Fruit fly (Drosophila melanogaster) whole organism, embryonic: ENCODE measurements around the gene cup.

Experiments used
- ATbp ChIP-seq: fragments of 200-800 bp; sonication (Bioruptor generic); optimal IDR thresholded peaks from 2 replicates; lab custom pipeline; 2017; ENCODE audit warnings: missing biosample characterization, mild to moderate bottlenecking, missing genetic modification characterization, missing genetic modification reagents
- Ada2b ChIP-seq: fragments of 200-800 bp; sonication (Bioruptor generic); IDR thresholded peaks from 2 replicates; pipeline ENCODE4 v1.3.6; 2022; ENCODE audit warnings: missing biosample characterization, missing genetic modification characterization
- Aef1 ChIP-seq: fragments of 200-800 bp; sonication (Bioruptor generic); IDR thresholded peaks from 3 replicates; pipeline ENCODE4 v1.3.6; 2022; ENCODE audit warnings: missing biosample characterization, missing genetic modification characterization
- Atf-2 ChIP-seq: fragments of 200-800 bp; sonication (Bioruptor generic); optimal IDR thresholded peaks from 2 replicates; lab custom pipeline; 2016; ENCODE audit warnings: missing biosample characterization, missing genetic modification characterization
- Awh ChIP-seq: fragments of 200-800 bp; sonication (Bioruptor generic); IDR thresholded peaks from 2 replicates; pipeline ENCODE4, ENCODE4 v1.3.6; 2022; ENCODE audit warnings: missing biosample characterization, missing genetic modification characterization
- CG10543 ChIP-seq: fragments of 200-800 bp; sonication (Bioruptor generic); optimal IDR thresholded peaks from 3 replicates; lab custom pipeline; 2017; ENCODE audit warnings: missing biosample characterization, mild to moderate bottlenecking, missing genetic modification characterization, moderate library complexity
- CG10654 ChIP-seq: fragments of 200-800 bp; sonication (Bioruptor generic); optimal IDR thresholded peaks from 2 replicates; lab custom pipeline; 2016; ENCODE audit warnings: missing biosample characterization, missing genetic modification characterization
- CG12236 ChIP-seq: fragments of 200-800 bp; sonication (Bioruptor generic); optimal IDR thresholded peaks from 2 replicates; lab custom pipeline; 2016; ENCODE audit warnings: missing biosample characterization, missing genetic modification characterization
- CG13296 ChIP-seq: fragments of 200-800 bp; sonication (Bioruptor generic); optimal IDR thresholded peaks from 3 replicates; lab custom pipeline; 2018; ENCODE audit warnings: missing biosample characterization, mild to moderate bottlenecking, missing genetic modification characterization
- CG13424 ChIP-seq: fragments of 200-800 bp; sonication (Bioruptor generic); optimal IDR thresholded peaks from 2 replicates; lab custom pipeline; 2019; ENCODE audit warnings: missing biosample characterization, mild to moderate bottlenecking, missing genetic modification characterization, moderate library complexity
- CG14441 ChIP-seq: fragments of 200-800 bp; sonication (Bioruptor generic); IDR thresholded peaks from 2 replicates; pipeline ENCODE4 v1.3.6; 2022; ENCODE audit warnings: missing biosample characterization, missing genetic modification characterization
- CG14965 ChIP-seq: fragments of 200-800 bp; sonication (Bioruptor generic); optimal IDR thresholded peaks from 2 replicates; lab custom pipeline; 2016; ENCODE audit warnings: missing biosample characterization, missing genetic modification characterization, borderline replicate concordance
- CG15011 ChIP-seq: fragments of 200-800 bp; sonication (Bioruptor generic); optimal IDR thresholded peaks from 3 replicates; lab custom pipeline; 2018; ENCODE audit warnings: missing biosample characterization, mild to moderate bottlenecking, missing genetic modification characterization
- CG16863 ChIP-seq: fragments of 200-800 bp; sonication (Bioruptor generic); optimal IDR thresholded peaks from 3 replicates; lab custom pipeline; 2016; ENCODE audit warnings: missing biosample characterization, missing genetic modification characterization
- CG17186 ChIP-seq: fragments of 200-800 bp; sonication (Bioruptor generic); optimal IDR thresholded peaks from 3 replicates; lab custom pipeline; 2017; ENCODE audit warnings: missing biosample characterization, missing genetic modification reagents, missing genetic modification characterization
- CG17612 ChIP-seq: fragments of 200-800 bp; sonication (Bioruptor generic); IDR thresholded peaks from 2 replicates; pipeline ENCODE4 v1.3.6; 2022; ENCODE audit warnings: missing biosample characterization, missing genetic modification characterization
- CG17802 ChIP-seq: fragments of 200-800 bp; sonication (Bioruptor generic); optimal IDR thresholded peaks from 2 replicates; lab custom pipeline; 2018; ENCODE audit warnings: missing biosample characterization, mild to moderate bottlenecking, missing genetic modification characterization, moderate library complexity
- CG17829 ChIP-seq: fragments of 200-800 bp; optimal IDR thresholded peaks from 2 replicates; lab custom pipeline; 2019; ENCODE audit warnings: missing biosample characterization, mild to moderate bottlenecking, missing genetic modification characterization, moderate library complexity
- CG17912 ChIP-seq: fragments of 200-800 bp; sonication (Bioruptor generic); optimal IDR thresholded peaks from 2 replicates; lab custom pipeline; 2018; ENCODE audit warnings: missing biosample characterization, mild to moderate bottlenecking, missing genetic modification characterization
- CG2712 ChIP-seq: fragments of 200-800 bp; optimal IDR thresholded peaks from 3 replicates; lab custom pipeline; 2019; ENCODE audit warnings: missing biosample characterization, mild to moderate bottlenecking, missing genetic modification characterization, moderate library complexity
- CG31441 ChIP-seq: fragments of 200-800 bp; sonication (Bioruptor generic); IDR thresholded peaks from 2 replicates; pipeline ENCODE4 v1.3.6; 2022; ENCODE audit warnings: missing biosample characterization, missing genetic modification characterization
- CG3407 ChIP-seq: fragments of 200-800 bp; sonication (Bioruptor generic); optimal IDR thresholded peaks from 2 replicates; lab custom pipeline; 2018; ENCODE audit warnings: missing biosample characterization, mild to moderate bottlenecking, missing genetic modification characterization
- CG6654 ChIP-seq: fragments of 200-800 bp; sonication (Bioruptor generic); optimal IDR thresholded peaks from 2 replicates; lab custom pipeline; 2017; ENCODE audit warnings: missing biosample characterization, mild to moderate bottlenecking, missing genetic modification characterization
- CG6689 ChIP-seq: fragments of 200-800 bp; sonication (Bioruptor generic); IDR thresholded peaks from 2 replicates; pipeline ENCODE4 v1.3.6; 2022; ENCODE audit warnings: missing biosample characterization, missing genetic modification characterization
- CG6791 ChIP-seq: fragments of 200-800 bp; sonication (Bioruptor generic); IDR thresholded peaks from 3 replicates; pipeline ENCODE4 v1.3.6; 2022; ENCODE audit warnings: missing biosample characterization, missing genetic modification characterization; ENCODE audit not compliant: partially characterized antibody
- CHES-1-like ChIP-seq: fragments of 200-800 bp; sonication (Bioruptor generic); optimal IDR thresholded peaks from 2 replicates; lab custom pipeline; 2016; ENCODE audit warnings: missing biosample characterization, missing genetic modification characterization
- Dad ChIP-seq: fragments of 200-800 bp; sonication (Bioruptor generic); optimal IDR thresholded peaks from 3 replicates; lab custom pipeline; 2016; ENCODE audit warnings: missing biosample characterization, missing genetic modification characterization
- Elba2 ChIP-seq: fragments of 200-800 bp; sonication (Bioruptor generic); optimal IDR thresholded peaks from 3 replicates; lab custom pipeline; 2016; ENCODE audit warnings: missing biosample characterization, missing genetic modification characterization
- Hr3 ChIP-seq: fragments of 200-800 bp; sonication (Bioruptor generic); optimal IDR thresholded peaks from 3 replicates; lab custom pipeline; 2016; ENCODE audit warnings: missing biosample characterization, missing genetic modification characterization
- NFAT ChIP-seq: fragments of 200-800 bp; sonication (Bioruptor generic); IDR thresholded peaks from 2 replicates; pipeline ENCODE4 v1.3.6; 2022; ENCODE audit warnings: missing biosample characterization, missing genetic modification characterization
- Oaz ChIP-seq: fragments of 200-800 bp; sonication (Bioruptor generic); IDR thresholded peaks from 2 replicates; pipeline ENCODE4 v1.3.6; 2022; ENCODE audit warnings: missing biosample characterization, missing genetic modification characterization
- Scr ChIP-seq: fragments of 200-800 bp; sonication (Bioruptor generic); IDR thresholded peaks from 2 replicates; pipeline ENCODE4 v1.3.6; 2022; ENCODE audit warnings: missing biosample characterization, missing genetic modification characterization; ENCODE audit not compliant: partially characterized antibody
- Six4 ChIP-seq: fragments of 200-800 bp; sonication (Bioruptor generic); optimal IDR thresholded peaks from 2 replicates; lab custom pipeline; 2016; ENCODE audit warnings: missing biosample characterization, missing genetic modification characterization
- Spps ChIP-seq: fragments of 200-800 bp; sonication (Bioruptor generic); optimal IDR thresholded peaks from 2 replicates; lab custom pipeline; 2018; ENCODE audit warnings: missing biosample characterization, mild to moderate bottlenecking, missing genetic modification characterization
- ab ChIP-seq: fragments of 200-800 bp; sonication (Bioruptor generic); optimal IDR thresholded peaks from 2 replicates; lab custom pipeline; 2016; ENCODE audit warnings: missing biosample characterization, missing genetic modification characterization
- ap ChIP-seq: fragments of 200-800 bp; sonication (Bioruptor generic); IDR thresholded peaks from 2 replicates; pipeline ENCODE4 v1.3.6; 2022; ENCODE audit warnings: missing biosample characterization, missing genetic modification characterization
- ci ChIP-seq: fragments of 200-800 bp; sonication (Bioruptor generic); IDR thresholded peaks from 3 replicates; pipeline ENCODE4 v1.3.6; 2022; ENCODE audit warnings: missing biosample characterization, missing genetic modification characterization
- eyg ChIP-seq: fragments of 200-800 bp; sonication (Bioruptor generic); optimal IDR thresholded peaks from 3 replicates; lab custom pipeline; 2016; ENCODE audit warnings: missing biosample characterization, missing genetic modification characterization
- fd3F ChIP-seq: fragments of 200-800 bp; sonication (Bioruptor generic); optimal IDR thresholded peaks from 2 replicates; lab custom pipeline; 2018; ENCODE audit warnings: missing biosample characterization, mild to moderate bottlenecking, missing genetic modification characterization, moderate library complexity
- ken ChIP-seq: fragments of 200-800 bp; sonication (Bioruptor generic); IDR thresholded peaks from 3 replicates; pipeline ENCODE4 v1.3.6; 2022; ENCODE audit warnings: missing biosample characterization, missing genetic modification characterization
- lbe ChIP-seq: fragments of 200-800 bp; sonication (Bioruptor generic); optimal IDR thresholded peaks from 2 replicates; lab custom pipeline; 2016; ENCODE audit warnings: missing biosample characterization, mild to moderate bottlenecking, missing genetic modification characterization
- maf-S ChIP-seq: fragments of 200-800 bp; sonication (Bioruptor generic); optimal IDR thresholded peaks from 2 replicates; lab custom pipeline; 2016; ENCODE audit warnings: missing biosample characterization, missing genetic modification characterization
- nerfin-2 ChIP-seq: fragments of 200-800 bp; sonication (Bioruptor generic); IDR thresholded peaks from 2 replicates; pipeline ENCODE4 v1.3.6; 2022; ENCODE audit warnings: missing biosample characterization, missing genetic modification characterization; ENCODE audit not compliant: partially characterized antibody
- nmo ChIP-seq: fragments of 200-800 bp; sonication (Bioruptor generic); optimal IDR thresholded peaks from 2 replicates; lab custom pipeline; 2018; ENCODE audit warnings: missing biosample characterization, mild to moderate bottlenecking, missing genetic modification characterization, moderate library complexity
- nom ChIP-seq: fragments of 200-800 bp; sonication (Bioruptor generic); optimal IDR thresholded peaks from 2 replicates; lab custom pipeline; 2017; ENCODE audit warnings: missing biosample characterization, missing genetic modification characterization, mild to moderate bottlenecking, moderate library complexity, missing genetic modification reagents
- sens ChIP-seq: fragments of 200-800 bp; sonication (Bioruptor generic); peaks from one replicate; lab custom pipeline; 2016; ENCODE audit warnings: missing biosample characterization, missing genetic modification characterization
- trem ChIP-seq: fragments of 200-800 bp; optimal IDR thresholded peaks from 3 replicates; lab custom pipeline; 2019; ENCODE audit warnings: missing biosample characterization, mild to moderate bottlenecking, missing genetic modification characterization, moderate library complexity
- tup ChIP-seq: fragments of 200-800 bp; sonication (Bioruptor generic); optimal IDR thresholded peaks from 2 replicates; lab custom pipeline; 2016; ENCODE audit warnings: missing biosample characterization, mild to moderate bottlenecking, missing genetic modification characterization, moderate library complexity
- tx ChIP-seq: fragments of 200-800 bp; sonication (Bioruptor generic); optimal IDR thresholded peaks from 2 replicates; lab custom pipeline; 2016; ENCODE audit warnings: missing biosample characterization, missing genetic modification characterization

The cup gene

dm6 chr2L:6673211-6674012 lies 9.9 kb downstream of the cup start, which contains the start of gene Spn27A (continued):
- TF ChIP-seq Dad (GFP tag; lab: Kevin White, UChicago) (peak; percentile 54), NFAT (GFP tag; lab: Robert Waterston, UW) (peak; percentile 1; the same call in 1 of the 2 replicates), sens (peak; percentile 97), Hr3 (GFP tag; lab: Kevin White, UChicago) (peak; percentile 38), CG17612 (GFP tag; lab: Robert Waterston, UW) (no peak), CG12236 (GFP tag; lab: Kevin White, UChicago) (no peak), Awh (GFP tag; lab: Robert Waterston, UW) (peak; percentile 41; the same call in 1 of the 2 replicates), Spps (tag; lab: Kevin White, UChicago) (peak; percentile 36), nmo (GFP tag; lab: Kevin White, UChicago) (peak; percentile 77), lbe (peak; percentile 31), ken (peak; percentile 50; the same call in 2 of the 3 replicates), CG14441 (GFP tag; lab: Robert Waterston, UW) (0 out of 2 replicates have a peak, but pooled peaks have one; percentile 14), CG10654 (GFP tag; lab: Kevin White, UChicago) (peak; percentile 43), ab (GFP tag; lab: Kevin White, UChicago) (no peak), fd3F (GFP tag; lab: Kevin White, UChicago) (peak; percentile 27), trem (peak; percentile 46), CG17186 (GFP tag; lab: Kevin White, UChicago) (peak; percentile 3), CG31441 (GFP tag; lab: Robert Waterston, UW) (no peak; the same call in 1 of the 2 replicates), Aef1 (GFP tag; lab: Robert Waterston, UW) (peak; percentile 35; the same call in 1 of the 3 replicates), Atf-2 (GFP tag; lab: Kevin White, UChicago) (peak; percentile 32), CG17802 (tag; lab: Kevin White, UChicago) (no peak), tup (GFP tag; lab: Kevin White, UChicago) (peak; percentile 15), ATbp (GFP tag; lab: Kevin White, UChicago) (peak; percentile 26), ap (peak; percentile 50; the same call in 1 of the 2 replicates), nerfin-2 (no peak), Ada2b (GFP tag; lab: Robert Waterston, UW) (peak; percentile 46), tx (GFP tag; lab: Kevin White, UChicago) (peak; percentile 51), Oaz (GFP tag; lab: Robert Waterston, UW) (no peak), CG13296 (GFP tag; lab: Kevin White, UChicago) (peak; percentile 21), maf-S (GFP tag; lab: Kevin White, UChicago) (peak; percentile 42), CG13424 (peak; percentile 61), Scr (GFP tag; lab: Robert Waterston, UW) (peak; percentile 24; the same call in 1 of the 2 replicates), CG2712 (tag; lab: Kevin White, UChicago) (peak; percentile 74), Elba2 (GFP tag; lab: Kevin White, UChicago) (peak; percentile 19), CG17912 (peak; percentile 40), CG15011 (GFP tag; lab: Kevin White, UChicago) (peak; percentile 48), CG10543 (GFP tag; lab: Kevin White, UChicago) (peak; percentile 23), CHES-1-like (GFP tag; lab: Kevin White, UChicago) (peak; percentile 59), nom (GFP tag; lab: Kevin White, UChicago) (peak; percentile 86), CG16863 (peak; percentile 52), ci (0 out of 3 replicates have a peak, but pooled peaks have one; percentile 51), CG6654 (GFP tag; lab: Kevin White, UChicago) (peak; percentile 2), CG6689 (0 out of 2 replicates have a peak, but pooled peaks have one; percentile 10), Six4 (GFP tag; lab: Kevin White, UChicago) (peak; percentile 25), CG3407 (GFP tag; lab: Kevin White, UChicago) (no peak), CG17829 (tag; lab: Kevin White, UChicago) (peak; percentile 59), CG6791 (GFP tag; lab: Robert Waterston, UW) (no peak), CG14965 (no peak), eyg (GFP tag; lab: Kevin White, UChicago) (peak; percentile 1)
